Worm (Caenorhabditis elegans) whole organism, L1 larva: ENCODE data around the gene T10H9.8.

Experiments
- ceh-82 ChIP-seq, 3 experiments: fragments of 150-350 bp in 1 of 3; sonication (generic microtip) in 2 of 3; optimal IDR thresholded peaks; 2 replicates each; lab custom pipeline; 2014 to 2017; ENCODE audit warnings: missing biosample characterization in 3 of 3, missing genetic modification characterization in 3 of 3
- lin-35 ChIP-seq, 2 experiments: fragments of 150-350 bp; optimal IDR thresholded peaks; 2 replicates each; lab custom pipeline; 2014; ENCODE audit warnings: missing biosample characterization in 2 of 2, missing genetic modification characterization in 2 of 2, missing genetic modification reagents in 2 of 2
- lsy-2 ChIP-seq, 2 experiments: fragments of 150-350 bp; optimal IDR thresholded peaks; 2 replicates each; lab custom pipeline; 2014; ENCODE audit warnings: missing biosample characterization in 2 of 2, missing genetic modification characterization in 2 of 2
- nhr-237 ChIP-seq: fragments of 150-350 bp; optimal IDR thresholded peaks from 2 replicates; lab custom pipeline; 2014; ENCODE audit warnings: missing biosample characterization, missing genetic modification characterization
- tbx-2 ChIP-seq: sonication (generic microtip); optimal IDR thresholded peaks from 2 replicates; lab custom pipeline; 2016; ENCODE audit warnings: missing genetic modification characterization, missing compliant biosample characterization
- ztf-11 ChIP-seq, 2 experiments: sonication (generic microtip); optimal IDR thresholded peaks; 2 replicates each; lab custom pipeline; 2016 to 2017; ENCODE audit warnings: missing genetic modification characterization in 2 of 2, missing biosample characterization in 1 of 2, missing compliant biosample characterization in 1 of 2

DNA sequence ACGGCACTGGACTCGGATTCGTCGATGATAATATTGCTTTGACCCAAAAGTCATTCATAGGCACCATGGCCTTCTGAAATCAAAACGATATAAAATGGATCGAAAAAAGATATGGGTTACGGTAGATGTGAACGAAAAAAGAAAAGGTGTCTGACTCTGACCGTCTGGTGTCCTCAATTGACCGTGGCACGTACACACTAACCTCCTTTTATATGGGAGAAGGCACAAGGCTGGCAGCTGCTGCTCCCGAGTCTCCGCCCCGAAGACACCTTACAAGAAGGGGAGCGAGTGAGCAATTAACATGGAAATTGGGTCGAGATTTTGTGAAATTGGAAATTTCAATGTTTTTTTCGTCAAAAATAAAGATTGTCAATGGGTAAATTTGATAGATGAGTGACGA is 29.4 kb downstream of the T10H9.8 start, which contains the start of gene egl-46:
- TF ChIP-seq tbx-2: no peak
- TF ChIP-seq ztf-11 (tag; optimal IDR thresholded peaks at IDR 0.05; lab: Kevin White, UChicago): no peak
- TF ChIP-seq ceh-82 (tag; optimal IDR thresholded peaks at IDR 0.05; lab: Kevin White, UChicago): no peak
- TF ChIP-seq nhr-237: no peak
- no peak for TF ChIP-seq lin-35 (GFP tag; optimal IDR thresholded peaks at IDR 0.05; lab: Kevin White, UChicago)
- no peak for TF ChIP-seq lsy-2 (tag; optimal IDR thresholded peaks at IDR 0.05; lab: Kevin White, UChicago)
